Fruit fly (Drosophila melanogaster): Measurements from ENCODE around the gene sov.

Gene sov

DNA sequence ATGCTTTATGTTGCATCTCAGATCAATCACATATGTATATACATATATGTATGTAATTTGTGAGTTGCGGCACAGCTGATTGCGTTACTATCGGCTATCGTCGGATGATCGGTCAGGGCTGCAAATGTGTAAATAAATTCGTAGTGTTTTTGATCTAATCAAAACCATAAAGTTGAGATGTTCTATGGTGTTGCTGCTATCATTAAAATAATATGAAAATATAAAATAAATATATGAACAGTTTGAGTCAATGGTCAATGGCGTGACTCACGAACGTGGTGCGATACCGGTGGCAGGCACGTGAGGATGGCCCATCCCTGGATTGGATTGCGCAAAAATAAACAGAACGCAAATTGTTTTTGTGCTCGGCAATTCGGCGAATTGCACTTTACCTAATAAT, 14.8 kb downstream of the sov start, which contains the start of gene Coq7 (continued):
- peak; percentile 27 for TF ChIP-seq Sry-β (GFP tag; optimal IDR thresholded peaks at IDR 0.05)
- TF ChIP-seq Hr3 (GFP tag; optimal IDR thresholded peaks at IDR 0.05), result peak; percentile 86
- TF ChIP-seq GATAe (GFP tag; conservative IDR thresholded peaks at IDR 0.05), result peak; percentile 79
- no peak for TF ChIP-seq oc (tag; optimal IDR thresholded peaks at IDR 0.05)
- peak; percentile 51 for TF ChIP-seq Nf-YB (GFP tag; optimal IDR thresholded peaks at IDR 0.05)
- peak; percentile 62 for TF ChIP-seq Elba2 (GFP tag; optimal IDR thresholded peaks at IDR 0.05)
- TF ChIP-seq CG8924 (tag; optimal IDR thresholded peaks at IDR 0.05), result peak; percentile 88
- TF ChIP-seq odd (GFP tag; optimal IDR thresholded peaks at IDR 0.05), result no peak
- TF ChIP-seq CG8290 (GFP tag; optimal IDR thresholded peaks at IDR 0.05), result peak; percentile 59
- no peak for TF ChIP-seq CG8290 (tag; optimal IDR thresholded peaks at IDR 0.05)
- TF ChIP-seq ems (GFP tag; optimal IDR thresholded peaks at IDR 0.05), result peak; percentile 78
- TF ChIP-seq CG1603 (tag; optimal IDR thresholded peaks at IDR 0.05), result no peak
- TF ChIP-seq CG34376 (GFP tag; optimal IDR thresholded peaks at IDR 0.05), result peak; percentile 71
- TF ChIP-seq Lpt (GFP tag; optimal IDR thresholded peaks at IDR 0.05), result no peak
- peak; percentile 78 for TF ChIP-seq CG30020 (tag; optimal IDR thresholded peaks at IDR 0.05)
- TF ChIP-seq klu (GFP tag; IDR thresholded peaks at IDR 0.05), result peak; percentile 76
- no peak for TF ChIP-seq CG10209 (GFP tag; optimal IDR thresholded peaks at IDR 0.05)
- TF ChIP-seq CG10462 (GFP tag; optimal IDR thresholded peaks at IDR 0.05), result peak; percentile 77
- peak; percentile 88 for TF ChIP-seq so (GFP tag; IDR thresholded peaks at IDR 0.05)
- TF ChIP-seq PHDP (tag; optimal IDR thresholded peaks at IDR 0.05), result no peak
- TF ChIP-seq CG17568 (GFP tag; optimal IDR thresholded peaks at IDR 0.05), result no peak
- peak; percentile 92 for TF ChIP-seq CG11456 (GFP tag; IDR thresholded peaks at IDR 0.05)
- TF ChIP-seq CG3065 (GFP tag; optimal IDR thresholded peaks at IDR 0.05), result peak; percentile 77
- no peak for TF ChIP-seq CG7839 (tag; optimal IDR thresholded peaks at IDR 0.05)
- TF ChIP-seq crc (GFP tag; optimal IDR thresholded peaks at IDR 0.05), result no peak
- peak; percentile 90 for TF ChIP-seq CG32772 (GFP tag; IDR thresholded peaks at IDR 0.05)
- TF ChIP-seq CG2199 (GFP tag; IDR thresholded peaks at IDR 0.05), result peak; percentile 87
- no peak for TF ChIP-seq nau (GFP tag; optimal IDR thresholded peaks at IDR 0.05)
- peak; percentile 57 for TF ChIP-seq kah (GFP tag; optimal IDR thresholded peaks at IDR 0.05)
- peak; percentile 64 for TF ChIP-seq cg (GFP tag; optimal IDR thresholded peaks at IDR 0.05)
- peak; percentile 51 for TF ChIP-seq slp2 (GFP tag; optimal IDR thresholded peaks at IDR 0.05)
- TF ChIP-seq CG7357 (GFP tag; IDR thresholded peaks at IDR 0.05), result peak; percentile 82; the same call in 2 of the 3 replicates
- peak; percentile 80 for TF ChIP-seq kay (GFP tag; optimal IDR thresholded peaks at IDR 0.05)
- peak; percentile 71 for TF ChIP-seq chn (GFP tag; optimal IDR thresholded peaks at IDR 0.05)
- TF ChIP-seq tna (GFP tag; IDR thresholded peaks at IDR 0.05; ENCODE audit: partially characterized antibody), result peak; percentile 93
- TF ChIP-seq CG12155 (GFP tag; optimal IDR thresholded peaks at IDR 0.05), result peak; percentile 86
- TF ChIP-seq vnd (GFP tag; IDR thresholded peaks at IDR 0.05; ENCODE audit: partially characterized antibody), result peak; percentile 99
- no peak for TF ChIP-seq gfzf (GFP tag; optimal IDR thresholded peaks at IDR 0.05)
- TF ChIP-seq insv (GFP tag; optimal IDR thresholded peaks at IDR 0.05), result peak in 1 of 2 experiments; percentile 53
- peak; percentile 82 for TF ChIP-seq Usf (GFP tag; optimal IDR thresholded peaks at IDR 0.05)
- peak; percentile 86 for TF ChIP-seq croc (GFP tag; conservative IDR thresholded peaks at IDR 0.05)
- TF ChIP-seq Vsx1 (GFP tag; optimal IDR thresholded peaks at IDR 0.05), result no peak
- TF ChIP-seq MTF-1 (GFP tag; optimal IDR thresholded peaks at IDR 0.05; ENCODE audit: borderline replicate concordance), result peak; percentile 56
- TF ChIP-seq CG8089 (GFP tag; optimal IDR thresholded peaks at IDR 0.05), result no peak
- TF ChIP-seq Drgx (GFP tag; IDR thresholded peaks at IDR 0.05), result peak; percentile 83
- TF ChIP-seq yki (optimal IDR thresholded peaks at IDR 0.05), result no peak
- peak; percentile 99 for TF ChIP-seq Doc3 (GFP tag; IDR thresholded peaks at IDR 0.05; ENCODE audit: partially characterized antibody)
- peak; percentile 96 for TF ChIP-seq MBD-R2 (GFP tag; IDR thresholded peaks at IDR 0.05)
- TF ChIP-seq wek (GFP tag; optimal IDR thresholded peaks at IDR 0.05), result peak; percentile 44
- peak; percentile 89 for TF ChIP-seq Rx (GFP tag; IDR thresholded peaks at IDR 0.05)
- peak; percentile 92 for TF ChIP-seq ken (GFP tag; IDR thresholded peaks at IDR 0.05)
- peak; percentile 93 for TF ChIP-seq sisA (GFP tag; IDR thresholded peaks at IDR 0.05)
